Worm (Caenorhabditis elegans) whole organism, early embryonic: ENCODE measurements around the gene acc-2.

Source experiments
- B0310.2 ChIP-seq: sonication (generic microtip); optimal IDR thresholded peaks from 2 replicates; lab custom pipeline; 2016; ENCODE audit warnings: mild to moderate bottlenecking, missing genetic modification characterization, missing compliant biosample characterization
- F13C5.2 ChIP-seq: sonication (generic microtip); optimal IDR thresholded peaks from 2 replicates; lab custom pipeline; 2017; ENCODE audit warnings: mild to moderate bottlenecking, missing genetic modification characterization, inconsistent platforms, missing compliant biosample characterization
- ama-1 ChIP-seq: fragments of 150-350 bp; optimal IDR thresholded peaks from 2 replicates; lab custom pipeline; 2014
- ceh-13 ChIP-seq: fragments of 200-800 bp; sonication (Bioruptor generic); optimal IDR thresholded peaks from 2 replicates; lab custom pipeline; 2018; ENCODE audit warnings: mild to moderate bottlenecking, missing genetic modification characterization, missing compliant biosample characterization
- ceh-36 ChIP-seq: sonication (generic microtip); optimal IDR thresholded peaks from 2 replicates; lab custom pipeline; 2016; ENCODE audit warnings: missing genetic modification characterization, inconsistent platforms, missing compliant biosample characterization
- hnd-1 ChIP-seq: sonication (generic microtip); optimal IDR thresholded peaks from 2 replicates; lab custom pipeline; 2016; ENCODE audit warnings: missing genetic modification characterization, missing compliant biosample characterization
- sea-1 ChIP-seq: fragments of 200-800 bp; sonication (Bioruptor generic); conservative IDR thresholded peaks from 2 replicates; pipeline ENCODE4 v1.3.6; 2022; ENCODE audit warnings: missing genetic modification characterization, missing compliant biosample characterization
- tra-4 ChIP-seq: sonication (generic microtip); optimal IDR thresholded peaks from 2 replicates; lab custom pipeline; 2017; ENCODE audit warnings: missing genetic modification characterization, missing compliant biosample characterization

ce11 chrIV:8994487-8994886, 22.1 kb upstream of the acc-2 start:
- TF ChIP-seq ama-1 = no peak
- TF ChIP-seq hnd-1 (tag; lab: Kevin White, UChicago) = no peak
- no peak for TF ChIP-seq tra-4 (tag; lab: Kevin White, UChicago)
- no peak for TF ChIP-seq ceh-36 (tag; lab: Kevin White, UChicago)
- no peak for TF ChIP-seq F13C5.2
- no peak for TF ChIP-seq sea-1 (GFP tag; lab: Robert Waterston, UW)
- TF ChIP-seq ceh-13 (GFP tag; lab: Kevin White, UChicago) = no peak
- no peak for TF ChIP-seq B0310.2 (tag; lab: Kevin White, UChicago)
